Worm (Caenorhabditis elegans): ENCODE data around the gene nhr-168.

The nhr-168 gene

ce11 chrV:13288881-13289280, 44.8 kb downstream of the nhr-168 start (continued):
- TF ChIP-seq ceh-88 (GFP tag; IDR thresholded peaks at IDR 0.05) (no peak), rnt-1 (tag; optimal IDR thresholded peaks at IDR 0.05) (peak; percentile 68), efl-1 (optimal IDR thresholded peaks at IDR 0.05) (no peak), efl-1 (GFP tag; optimal IDR thresholded peaks at IDR 0.05 in 1 of 2) (no peak), ets-5 (GFP tag; IDR thresholded peaks at IDR 0.05) (no peak), ceh-90 (tag; optimal IDR thresholded peaks at IDR 0.05) (no peak), mdl-1 (tag; optimal IDR thresholded peaks at IDR 0.05) (no peak), nhr-12 (tag; optimal IDR thresholded peaks at IDR 0.05) (no peak)

- TF ChIP-seq lin-35 (GFP tag; optimal IDR thresholded peaks at IDR 0.05) (no peak), blmp-1 (tag; optimal IDR thresholded peaks at IDR 0.05) (no peak), tlp-1 (tag; optimal IDR thresholded peaks at IDR 0.05) (no peak), mef-2 (tag; optimal IDR thresholded peaks at IDR 0.05) (no peak), C16A3.4 (tag; optimal IDR thresholded peaks at IDR 0.05) (no peak), mdl-1 (tag; optimal IDR thresholded peaks at IDR 0.05) (no peak), zag-1 (tag; optimal IDR thresholded peaks at IDR 0.05) (no peak), nhr-71 (tag; optimal IDR thresholded peaks at IDR 0.05) (no peak)
These were observed 47.1 kb downstream of the nhr-168 start for ce11 chrV:13286525-13286924.

- TF ChIP-seq dsc-1 (tag; optimal IDR thresholded peaks at IDR 0.05) (no peak), efl-3 (GFP tag; optimal IDR thresholded peaks at IDR 0.05) (no peak), lsy-2 (tag; optimal IDR thresholded peaks at IDR 0.05) (peak in 1 of 2 experiments; percentile 23), pax-3 (tag; optimal IDR thresholded peaks at IDR 0.05) (no peak), rnt-1 (tag; optimal IDR thresholded peaks at IDR 0.05) (peak; percentile 62), lin-13 (GFP tag; optimal IDR thresholded peaks at IDR 0.05) (no peak), lin-14 (GFP tag; optimal IDR thresholded peaks at IDR 0.05) (peak; percentile 73), nhr-12 (tag; optimal IDR thresholded peaks at IDR 0.05) (no peak), lin-39 (tag; optimal IDR thresholded peaks at IDR 0.05) (no peak), sptf-1 (tag; optimal IDR thresholded peaks at IDR 0.05) (no peak), snpc-4 (tag; optimal IDR thresholded peaks at IDR 0.05) (no peak), fkh-8 (tag; optimal IDR thresholded peaks at IDR 0.05) (no peak), elt-3 (tag; optimal IDR thresholded peaks at IDR 0.05) (no peak), alr-1 (tag; optimal IDR thresholded peaks at IDR 0.05; ENCODE audit: borderline replicate concordance) (no peak), ceh-88 (GFP tag; IDR thresholded peaks at IDR 0.05) (no peak), C04F5.9 (tag; optimal IDR thresholded peaks at IDR 0.05) (no peak), ceh-63 (GFP tag; optimal IDR thresholded peaks at IDR 0.05) (no peak), mep-1 (tag; optimal IDR thresholded peaks at IDR 0.05) (no peak), fos-1 (tag; optimal IDR thresholded peaks at IDR 0.05) (no peak), ztf-11 (tag; optimal IDR thresholded peaks at IDR 0.05) (no peak), unc-62 (GFP tag; optimal IDR thresholded peaks at IDR 0.05) (no peak), blmp-1 (tag; optimal IDR thresholded peaks at IDR 0.05) (peak; percentile 26), dpl-1 (GFP tag; optimal IDR thresholded peaks at IDR 0.05) (no peak), fkh-4 (tag; optimal IDR thresholded peaks at IDR 0.05; ENCODE audit: borderline replicate concordance) (no peak), nhr-76 (tag; optimal IDR thresholded peaks at IDR 0.05) (no peak), tbx-2 (tag; optimal IDR thresholded peaks at IDR 0.05) (no peak), nhr-71 (tag; optimal IDR thresholded peaks at IDR 0.05) (peak; percentile 30)
These were observed 48.4 kb downstream of the nhr-168 start for ce11 chrV:13285284-13285683.

ce11 chrV:13282958-13283357, 50.7 kb downstream of the nhr-168 start:
- TF ChIP-seq nhr-76 (tag; optimal IDR thresholded peaks at IDR 0.05) (no peak), nhr-71 (tag; optimal IDR thresholded peaks at IDR 0.05) (peak; percentile 37), nhr-90 (tag; optimal IDR thresholded peaks at IDR 0.05; ENCODE audit: poor library complexity) (no peak), ztf-4 (tag; optimal IDR thresholded peaks at IDR 0.05) (no peak)
